Worm (Caenorhabditis elegans): ENCODE results near the gene orc-1.
A peak's percentile ranks its signal among the peaks of the same experiment; 100 is the strongest.

The orc-1 gene

DNA sequence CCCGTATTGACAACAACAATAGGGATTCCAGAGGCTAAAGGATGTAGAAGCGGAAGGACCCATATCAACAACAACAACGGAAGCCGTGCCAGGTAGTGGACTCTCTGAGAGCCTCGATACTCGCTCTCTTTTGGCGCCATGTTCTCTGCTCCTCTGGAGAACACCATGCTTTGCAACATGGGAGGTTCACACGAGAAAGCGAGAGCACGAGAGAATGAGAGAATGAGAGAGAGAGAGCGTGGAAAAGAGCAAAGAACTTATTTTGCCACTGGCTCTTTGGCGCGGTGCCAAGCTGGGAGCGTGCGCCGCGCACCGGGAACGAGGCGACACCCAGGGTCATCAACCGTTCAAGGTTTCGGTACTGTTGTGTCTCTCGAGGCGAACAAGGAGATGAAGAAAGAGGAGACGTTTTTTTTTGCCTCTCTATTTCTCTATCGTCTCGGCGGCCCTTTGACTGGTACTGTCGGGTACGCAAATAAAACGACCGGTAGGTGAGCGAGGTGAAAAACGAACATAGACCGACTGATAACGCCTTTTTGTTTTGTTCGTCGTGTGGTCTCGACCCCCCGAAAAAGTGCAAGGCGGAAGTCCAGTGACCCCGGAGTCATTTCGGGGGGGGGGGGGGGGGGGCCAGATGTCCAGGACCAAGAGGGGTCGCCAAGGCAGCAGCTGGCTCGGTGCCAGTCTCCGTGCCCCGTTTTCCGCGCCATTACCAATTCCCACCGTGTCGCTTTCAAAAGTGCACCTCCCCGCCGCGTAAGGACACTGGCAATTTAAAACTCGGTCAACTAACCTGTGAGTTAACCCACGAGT lies 10.1 kb upstream of the orc-1 start, which contains the start of gene Y39A1A.10 (continued):
- TF ChIP-seq sma-3 (GFP tag; optimal IDR thresholded peaks at IDR 0.05) (no peak), nhr-12 (tag; optimal IDR thresholded peaks at IDR 0.05) (no peak), nhr-10 (tag; optimal IDR thresholded peaks at IDR 0.05) (no peak), lin-13 (GFP tag; optimal IDR thresholded peaks at IDR 0.05) (no peak), ama-1 (optimal IDR thresholded peaks at IDR 0.05) (no peak)

DNA sequence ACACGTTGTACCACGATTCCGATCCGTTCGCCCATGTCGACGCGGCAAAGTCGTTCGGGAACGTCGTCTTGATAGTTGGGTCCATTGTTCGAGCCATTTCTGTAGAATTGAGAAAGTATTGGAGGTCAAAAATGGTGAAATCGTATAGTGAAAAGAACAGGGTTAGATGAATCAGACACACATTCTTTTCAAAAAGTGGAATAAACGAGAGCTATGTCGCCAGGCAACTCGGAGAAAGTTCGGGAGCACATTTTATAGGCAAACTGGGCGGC lies 9.6 kb upstream of the orc-1 start, which contains the start of gene Y39A1A.9:
Y39A1A.9 (minus strand) TSS at position 99 of the 272 bp plus-strand sequence.
- TF ChIP-seq ceh-82 (tag; optimal IDR thresholded peaks at IDR 0.05) (no peak), nhr-23 (tag; optimal IDR thresholded peaks at IDR 0.05) (no peak), nhr-237 (tag; optimal IDR thresholded peaks at IDR 0.05) (no peak), sem-4 (tag; optimal IDR thresholded peaks at IDR 0.05) (no peak), ztf-4 (tag; optimal IDR thresholded peaks at IDR 0.05) (no peak), sma-9 (GFP tag; optimal IDR thresholded peaks at IDR 0.05) (no peak), sma-9 (tag; optimal IDR thresholded peaks at IDR 0.05) (no peak), ceh-16 (tag; optimal IDR thresholded peaks at IDR 0.05) (no peak), lin-39 (tag; optimal IDR thresholded peaks at IDR 0.05) (no peak), aly-2 (tag; optimal IDR thresholded peaks at IDR 0.05) (no peak), blmp-1 (tag; optimal IDR thresholded peaks at IDR 0.05; ENCODE audit: insufficient read depth) (no peak)

DNA sequence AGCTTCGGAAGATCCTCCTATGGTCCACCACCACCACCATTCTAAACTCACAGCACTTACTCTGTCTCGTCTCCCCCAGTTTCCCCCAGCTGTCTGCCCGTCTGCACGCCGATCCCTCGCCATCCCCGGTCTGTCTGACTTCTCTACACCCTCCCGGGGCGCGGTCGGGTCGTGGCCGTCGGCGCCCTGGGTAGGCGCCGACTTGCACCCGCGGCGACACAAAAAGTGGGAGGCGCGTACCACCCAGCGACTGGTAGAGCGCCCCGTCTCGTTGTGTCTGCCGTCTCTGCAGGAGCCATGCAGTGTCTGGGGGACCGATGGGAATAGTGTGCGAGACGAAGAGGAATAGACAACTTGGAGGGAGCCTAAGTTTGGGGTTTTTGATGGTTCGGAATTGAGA lies 8.9 kb upstream of the orc-1 start:
- peak; percentile 91 for TF ChIP-seq sma-3 (GFP tag; optimal IDR thresholded peaks at IDR 0.05)
- peak; percentile 54 for TF ChIP-seq nhr-6 (tag; optimal IDR thresholded peaks at IDR 0.05)
- TF ChIP-seq sma-9 (GFP tag; optimal IDR thresholded peaks at IDR 0.05) = peak; percentile 94
- TF ChIP-seq sma-9 (tag; optimal IDR thresholded peaks at IDR 0.05) = no peak
- TF ChIP-seq lin-13 (GFP tag; optimal IDR thresholded peaks at IDR 0.05) = peak; percentile 86
- TF ChIP-seq nhr-11 (tag; optimal IDR thresholded peaks at IDR 0.05) = no peak
- TF ChIP-seq nhr-21 (tag; optimal IDR thresholded peaks at IDR 0.05) = peak; percentile 87
- TF ChIP-seq nhr-129 (tag; optimal IDR thresholded peaks at IDR 0.05) = peak; percentile 86
- peak; percentile 85 for TF ChIP-seq C34F6.9 (tag; optimal IDR thresholded peaks at IDR 0.05)
- peak; percentile 87 for TF ChIP-seq sem-4 (tag; optimal IDR thresholded peaks at IDR 0.05)
- no peak for TF ChIP-seq ama-1 (optimal IDR thresholded peaks at IDR 0.05)
- TF ChIP-seq nhr-25 (tag; optimal IDR thresholded peaks at IDR 0.05) = peak; percentile 89
- TF ChIP-seq ceh-16 (tag; optimal IDR thresholded peaks at IDR 0.05) = peak; percentile 92
- peak; percentile 90 for TF ChIP-seq mab-5 (tag; optimal IDR thresholded peaks at IDR 0.05)
- no peak for TF ChIP-seq dmd-4 (tag; optimal IDR thresholded peaks at IDR 0.05)
- TF ChIP-seq unc-62 (GFP tag; optimal IDR thresholded peaks at IDR 0.05) = peak; percentile 67
- peak; percentile 4 for TF ChIP-seq nhr-10 (tag; optimal IDR thresholded peaks at IDR 0.05)
- TF ChIP-seq nhr-23 (tag; optimal IDR thresholded peaks at IDR 0.05) = no peak
- TF ChIP-seq ztf-4 (tag; optimal IDR thresholded peaks at IDR 0.05) = peak; percentile 72
- peak; percentile 86 for TF ChIP-seq crh-2 (tag; optimal IDR thresholded peaks at IDR 0.05)
- TF ChIP-seq gmeb-1 (tag; optimal IDR thresholded peaks at IDR 0.05) = peak; percentile 54
- no peak for TF ChIP-seq nhr-237 (tag; optimal IDR thresholded peaks at IDR 0.05)
- no peak for TF ChIP-seq lin-39 (tag; optimal IDR thresholded peaks at IDR 0.05)
- TF ChIP-seq Y55F3AM.14 (GFP tag; optimal IDR thresholded peaks at IDR 0.05) = peak; percentile 93
- peak; percentile 71 to 87 for TF ChIP-seq mdl-1 (tag; optimal IDR thresholded peaks at IDR 0.05)
- TF ChIP-seq ZK546.5 (tag; optimal IDR thresholded peaks at IDR 0.05) = peak; percentile 17
- peak; percentile 97 for TF ChIP-seq F13H6.1 (tag; optimal IDR thresholded peaks at IDR 0.05)
- TF ChIP-seq fos-1 (tag; optimal IDR thresholded peaks at IDR 0.05) = peak; percentile 73
- TF ChIP-seq zag-1 (tag; optimal IDR thresholded peaks at IDR 0.05) = peak; percentile 93
- peak; percentile 67 for TF ChIP-seq snpc-4 (tag; optimal IDR thresholded peaks at IDR 0.05)
- peak; percentile 91 for TF ChIP-seq lin-11 (tag; optimal IDR thresholded peaks at IDR 0.05)
- peak; percentile 83 for TF ChIP-seq ceh-82 (tag; optimal IDR thresholded peaks at IDR 0.05)
- TF ChIP-seq elt-1 (tag; optimal IDR thresholded peaks at IDR 0.05) = no peak
- peak; percentile 57 for TF ChIP-seq blmp-1 (tag; optimal IDR thresholded peaks at IDR 0.05; ENCODE audit: insufficient read depth)
- peak; percentile 64 to 88 for TF ChIP-seq lsy-2 (tag; optimal IDR thresholded peaks at IDR 0.05)
- peak; percentile 96 for TF ChIP-seq unc-55 (GFP tag; optimal IDR thresholded peaks at IDR 0.05)
- TF ChIP-seq ztf-11 (tag; optimal IDR thresholded peaks at IDR 0.05) = no peak
- peak; percentile 89 for TF ChIP-seq egl-27 (tag; optimal IDR thresholded peaks at IDR 0.05)
- TF ChIP-seq nhr-77 (tag; optimal IDR thresholded peaks at IDR 0.05) = no peak
